Worm (Caenorhabditis elegans) whole organism, L2 larva: ENCODE measurements around the gene Y60A9.1.

Source experiments
- ZK546.5 ChIP-seq: sonication (generic microtip); optimal IDR thresholded peaks from 2 replicates; lab custom pipeline; 2017; ENCODE audit warnings: missing biosample characterization, missing genetic modification characterization
- alr-1 ChIP-seq: fragments of 150-350 bp; optimal IDR thresholded peaks from 2 replicates; lab custom pipeline; 2014; ENCODE audit warnings: missing biosample characterization, missing genetic modification characterization
- ama-1 ChIP-seq: fragments of 150-350 bp; optimal IDR thresholded peaks from 2 replicates; lab custom pipeline; 2018; ENCODE audit warnings: inconsistent platforms
- egl-27 ChIP-seq: sonication (generic microtip); optimal IDR thresholded peaks from 3 replicates; lab custom pipeline; 2017; ENCODE audit warnings: missing biosample characterization, missing genetic modification reagents, missing genetic modification characterization
- lin-13 ChIP-seq: fragments of 150-350 bp; optimal IDR thresholded peaks from 2 replicates; lab custom pipeline; 2014; ENCODE audit warnings: missing biosample characterization, missing genetic modification reagents, missing genetic modification characterization
- lin-39 ChIP-seq: fragments of 150-350 bp; optimal IDR thresholded peaks from 2 replicates; lab custom pipeline; 2014; ENCODE audit warnings: missing biosample characterization, missing genetic modification reagents, missing genetic modification characterization
- nhr-11 ChIP-seq: fragments of 150-350 bp; optimal IDR thresholded peaks from 2 replicates; lab custom pipeline; 2014; ENCODE audit warnings: missing biosample characterization, missing genetic modification characterization
- nhr-12 ChIP-seq: fragments of 150-350 bp; optimal IDR thresholded peaks from 2 replicates; lab custom pipeline; 2014; ENCODE audit warnings: missing biosample characterization, missing genetic modification characterization
- nhr-237 ChIP-seq: fragments of 150-350 bp; optimal IDR thresholded peaks from 2 replicates; lab custom pipeline; 2014; ENCODE audit warnings: missing biosample characterization, missing genetic modification characterization
- sem-4 ChIP-seq: fragments of 150-350 bp; optimal IDR thresholded peaks from 2 replicates; lab custom pipeline; 2014; ENCODE audit warnings: missing biosample characterization, missing genetic modification reagents, missing genetic modification characterization
- unc-62 ChIP-seq: fragments of 150-350 bp; optimal IDR thresholded peaks from 2 replicates; lab custom pipeline; 2014; ENCODE audit warnings: missing biosample characterization, missing genetic modification reagents, missing genetic modification characterization
- zag-1 ChIP-seq: fragments of 150-350 bp; optimal IDR thresholded peaks from 2 replicates; lab custom pipeline; 2014; ENCODE audit warnings: missing biosample characterization, missing genetic modification characterization

DNA sequence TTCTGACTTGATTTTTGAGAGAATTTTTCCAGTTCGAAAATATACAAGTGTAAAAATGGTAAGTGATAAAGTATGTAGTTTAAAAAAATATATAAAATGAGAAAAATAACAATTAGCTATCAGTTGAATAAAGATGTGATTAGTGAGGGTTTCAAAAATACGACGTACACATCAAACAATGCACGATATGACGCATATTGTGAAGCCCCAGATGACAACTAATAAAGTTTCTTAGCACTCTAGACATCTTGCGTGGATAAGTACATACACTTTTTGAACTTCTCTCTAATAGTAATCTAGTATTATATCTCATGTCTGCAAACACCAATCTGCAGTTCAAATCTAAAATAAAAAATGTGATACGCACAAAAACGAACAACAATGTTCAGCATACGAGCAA lies 35.3 kb upstream of the Y60A9.1 start:
- TF ChIP-seq zag-1 (tag; lab: Kevin White, UChicago) (no peak), ama-1 (lab: Kevin White, UChicago) (no peak), egl-27 (tag; lab: Kevin White, UChicago) (no peak), sem-4 (tag; lab: Kevin White, UChicago) (no peak), lin-13 (no peak), nhr-237 (tag; lab: Kevin White, UChicago) (no peak), ZK546.5 (tag; lab: Kevin White, UChicago) (no peak), unc-62 (no peak), lin-39 (tag; lab: Kevin White, UChicago) (no peak), nhr-11 (tag; lab: Kevin White, UChicago) (no peak), alr-1 (tag; lab: Kevin White, UChicago) (no peak), nhr-12 (tag; lab: Kevin White, UChicago) (no peak)
